Worm (Caenorhabditis elegans): ENCODE results near the gene dhs-6.
"Not testable (repeated sequence)": the region's sequence is repeated elsewhere in the genome, so short reads cannot be mapped to it uniquely, and the experiment has no call there.

The dhs-6 gene

ce11 chrII:5636826-5637225 lies 17.7 kb upstream of the dhs-6 start, which contains the start of gene F59E12.8:
Gene F59E12.8 (minus strand): TSS chrII:5636926.
- TF ChIP-seq gei-17 (GFP tag; optimal IDR thresholded peaks at IDR 0.05) (no peak), F55B11.4 (tag; optimal IDR thresholded peaks at IDR 0.05; ENCODE audit: borderline replicate concordance, insufficient read depth) (no peak), Y53F4B.3 (GFP tag; IDR thresholded peaks at IDR 0.05) (no peak)

ce11 chrII:5633453-5633852 lies 14.3 kb upstream of the dhs-6 start:
- TF ChIP-seq F57C9.4 (tag; optimal IDR thresholded peaks at IDR 0.05) = no peak
- no peak for TF ChIP-seq tbx-9 (tag; optimal IDR thresholded peaks at IDR 0.05; ENCODE audit: borderline replicate concordance)
- TF ChIP-seq attf-3 (GFP tag; conservative IDR thresholded peaks at IDR 0.05) = peak; percentile 87
- TF ChIP-seq Y56A3A.18 (GFP tag; IDR thresholded peaks at IDR 0.05) = no peak
- TF ChIP-seq rcor-1 (GFP tag; IDR thresholded peaks at IDR 0.05) = no peak
- TF ChIP-seq ccch-3 (GFP tag; optimal IDR thresholded peaks at IDR 0.05) = no peak
- no peak for TF ChIP-seq bed-2 (GFP tag; IDR thresholded peaks at IDR 0.05)
- no peak for TF ChIP-seq B0336.3 (GFP tag; IDR thresholded peaks at IDR 0.05)

ce11 chrII:5630851-5631401 lies 11.8 kb upstream of the dhs-6 start, which contains the start of the genes F59E12.6 and npl-4.1:
Gene F59E12.6 (minus strand): TSS chrII:5630951.
Gene npl-4.1 (plus strand): TSS chrII:5631351.
- TF ChIP-seq bed-2 (GFP tag; IDR thresholded peaks at IDR 0.05); hrde-1 (tag; optimal IDR thresholded peaks at IDR 0.05; ENCODE audit: borderline replicate concordance); ztf-18 (tag; optimal IDR thresholded peaks at IDR 0.05): not testable (repeated sequence)

- TF ChIP-seq aptf-2 (GFP tag; conservative IDR thresholded peaks at IDR 0.05) (no peak), pbrm-1 (GFP tag; IDR thresholded peaks at IDR 0.05) (no peak), lsy-27 (tag; optimal IDR thresholded peaks at IDR 0.05; ENCODE audit: borderline replicate concordance, insufficient read depth) (no peak), attf-5 (GFP tag; optimal IDR thresholded peaks at IDR 0.05) (no peak), F37B4.10 (GFP tag; IDR thresholded peaks at IDR 0.05) (no peak), hsf-1 (GFP tag; IDR thresholded peaks at IDR 0.05) (no peak), pha-4 (tag; optimal IDR thresholded peaks at IDR 0.05) (no peak), ceh-100 (GFP tag; IDR thresholded peaks at IDR 0.05) (no peak), nhr-90 (tag; optimal IDR thresholded peaks at IDR 0.05) (no peak), ets-4 (GFP tag; optimal IDR thresholded peaks at IDR 0.05) (no peak), madf-3 (GFP tag; IDR thresholded peaks at IDR 0.05) (no peak), him-1 (tag; optimal IDR thresholded peaks at IDR 0.05) (no peak), athp-1 (tag; optimal IDR thresholded peaks at IDR 0.05) (no peak), lag-1 (GFP tag; IDR thresholded peaks at IDR 0.05) (no peak), bed-2 (GFP tag; IDR thresholded peaks at IDR 0.05) (no peak), nhr-80 (tag; optimal IDR thresholded peaks at IDR 0.05) (no peak)
Measured at ce11 chrII:5628326-5628818, 9.3 kb upstream of the dhs-6 start, which contains the start of gene F59E12.15. Gene F59E12.15 (minus strand): TSS chrII:5628376.

- not testable (repeated sequence) for TF ChIP-seq lin-26 (GFP tag; IDR thresholded peaks at IDR 0.05); hmg-20 (GFP tag; IDR thresholded peaks at IDR 0.05); rec-8 (tag; optimal IDR thresholded peaks at IDR 0.05)
Measured at ce11 chrII:5622383-5622939, 3.3 kb upstream of the dhs-6 start, which contains the start of the genes eif-3.L and npl-4.2. Gene eif-3.L (minus strand): TSS chrII:5622483. Gene npl-4.2 (plus strand): TSS chrII:5622889.
